Fruit fly (Drosophila melanogaster) whole organism, prepupa: ENCODE data around the gene CG32024.

Source experiments
- Blimp-1 ChIP-seq: fragments of 200-800 bp; sonication (Bioruptor generic); optimal IDR thresholded peaks from 3 replicates; lab custom pipeline; 2017; ENCODE audit warnings: missing biosample characterization, missing genetic modification characterization, mild to moderate bottlenecking, moderate library complexity, missing genetic modification reagents
- CG10631 ChIP-seq: fragments of 200-800 bp; sonication (Bioruptor generic); optimal IDR thresholded peaks from 2 replicates; lab custom pipeline; 2016; ENCODE audit warnings: missing biosample characterization, missing genetic modification characterization
- CG10669 ChIP-seq: fragments of 200-800 bp; sonication (Bioruptor generic); optimal IDR thresholded peaks from 3 replicates; lab custom pipeline; 2018; ENCODE audit warnings: missing biosample characterization, mild to moderate bottlenecking, missing genetic modification characterization, moderate library complexity
- CG11294 ChIP-seq: fragments of 200-800 bp; sonication (Bioruptor generic); IDR thresholded peaks from 2 replicates; pipeline ENCODE4 v1.3.6; 2022; ENCODE audit warnings: missing biosample characterization, missing genetic modification characterization
- CG11902 ChIP-seq: fragments of 200-800 bp; sonication (Bioruptor generic); optimal IDR thresholded peaks from 3 replicates; lab custom pipeline; 2016; ENCODE audit warnings: missing biosample characterization, missing genetic modification characterization
- CG15336 ChIP-seq: fragments of 200-800 bp; sonication (Bioruptor generic); IDR thresholded peaks from 2 replicates; pipeline ENCODE4 v1.3.6; 2022; ENCODE audit warnings: missing biosample characterization, missing genetic modification characterization
- CG1621 ChIP-seq: fragments of 200-800 bp; sonication (Bioruptor generic); optimal IDR thresholded peaks from 3 replicates; lab custom pipeline; 2018; ENCODE audit warnings: missing biosample characterization, mild to moderate bottlenecking, missing genetic modification characterization
- CG3032 ChIP-seq: fragments of 200-800 bp; optimal IDR thresholded peaks from 2 replicates; lab custom pipeline; 2019; ENCODE audit warnings: missing biosample characterization, mild to moderate bottlenecking, missing genetic modification characterization, moderate library complexity
- CG31627 ChIP-seq: fragments of 200-800 bp; sonication (Bioruptor generic); optimal IDR thresholded peaks from 3 replicates; lab custom pipeline; 2016; ENCODE audit warnings: missing biosample characterization, missing genetic modification characterization
- CG32006 ChIP-seq: fragments of 200-800 bp; sonication (Bioruptor generic); optimal IDR thresholded peaks from 3 replicates; lab custom pipeline; 2017; ENCODE audit warnings: missing biosample characterization, mild to moderate bottlenecking, missing genetic modification characterization
- CG34406 ChIP-seq: fragments of 200-800 bp; sonication (Bioruptor generic); optimal IDR thresholded peaks from 3 replicates; lab custom pipeline; 2016; ENCODE audit warnings: missing biosample characterization, missing genetic modification characterization
- CG4318 ChIP-seq: fragments of 200-800 bp; sonication (Bioruptor generic); optimal IDR thresholded peaks from 3 replicates; lab custom pipeline; 2017; ENCODE audit warnings: missing biosample characterization, mild to moderate bottlenecking, missing genetic modification characterization
- CG6792 ChIP-seq: fragments of 200-800 bp; sonication (Bioruptor generic); optimal IDR thresholded peaks from 3 replicates; lab custom pipeline; 2016; ENCODE audit warnings: missing biosample characterization, missing genetic modification characterization
- CG6808 ChIP-seq: fragments of 200-800 bp; sonication (Bioruptor generic); optimal IDR thresholded peaks from 3 replicates; lab custom pipeline; 2017; ENCODE audit warnings: missing biosample characterization, missing genetic modification characterization, mild to moderate bottlenecking, moderate library complexity, missing genetic modification reagents
- CG6854 ChIP-seq: fragments of 200-800 bp; sonication (Bioruptor generic); optimal IDR thresholded peaks from 2 replicates; lab custom pipeline; 2017; ENCODE audit warnings: missing biosample characterization, mild to moderate bottlenecking, missing genetic modification characterization
- CG7368 ChIP-seq: fragments of 200-800 bp; sonication (Bioruptor generic); optimal IDR thresholded peaks from 3 replicates; lab custom pipeline; 2016; ENCODE audit warnings: missing biosample characterization, missing genetic modification characterization
- CG8119 ChIP-seq: fragments of 200-800 bp; sonication (Bioruptor generic); IDR thresholded peaks from 3 replicates; pipeline ENCODE4 v1.3.6; 2022; ENCODE audit warnings: missing biosample characterization, missing genetic modification characterization
- CG8319 ChIP-seq: fragments of 200-800 bp; sonication (Bioruptor generic); optimal IDR thresholded peaks from 3 replicates; lab custom pipeline; 2016; ENCODE audit warnings: missing biosample characterization, missing genetic modification characterization
- CG8632 ChIP-seq: fragments of 200-800 bp; sonication (Bioruptor generic); optimal IDR thresholded peaks from 3 replicates; lab custom pipeline; 2016; ENCODE audit warnings: missing biosample characterization, missing genetic modification characterization
- CG9139 ChIP-seq: fragments of 200-800 bp; sonication (Bioruptor generic); optimal IDR thresholded peaks from 3 replicates; lab custom pipeline; 2017; ENCODE audit warnings: missing biosample characterization, mild to moderate bottlenecking, missing genetic modification characterization
- Eip75B ChIP-seq: fragments of 200-800 bp; sonication (Bioruptor generic); optimal IDR thresholded peaks from 3 replicates; lab custom pipeline; 2016; ENCODE audit warnings: missing biosample characterization, missing genetic modification characterization
- Eip78C ChIP-seq: fragments of 200-800 bp; sonication (Bioruptor generic); peaks from one replicate; lab custom pipeline; 2016; ENCODE audit warnings: missing biosample characterization, missing genetic modification characterization
- Eip93F ChIP-seq: fragments of 200-800 bp; sonication (Bioruptor generic); optimal IDR thresholded peaks from 2 replicates; lab custom pipeline; 2016; ENCODE audit warnings: missing biosample characterization, mild to moderate bottlenecking, missing genetic modification characterization
- Hr38 ChIP-seq: sonication (Bioruptor generic); optimal IDR thresholded peaks from 2 replicates; lab custom pipeline; 2016; ENCODE audit warnings: missing biosample characterization, missing genetic modification characterization
- Hr39 ChIP-seq: fragments of 200-800 bp; sonication (Bioruptor generic); optimal IDR thresholded peaks from 2 replicates; lab custom pipeline; 2016; ENCODE audit warnings: missing biosample characterization, missing genetic modification characterization
- Hr4 ChIP-seq: fragments of 200-800 bp; sonication (Bioruptor generic); optimal IDR thresholded peaks from 3 replicates; lab custom pipeline; 2016; ENCODE audit warnings: missing biosample characterization, missing genetic modification characterization
- Lpt ChIP-seq: fragments of 200-800 bp; sonication (Bioruptor generic); optimal IDR thresholded peaks from 3 replicates; lab custom pipeline; 2016; ENCODE audit warnings: missing biosample characterization, missing genetic modification characterization
- Met ChIP-seq: fragments of 200-800 bp; sonication (Bioruptor generic); optimal IDR thresholded peaks from 3 replicates; lab custom pipeline; 2016; ENCODE audit warnings: missing biosample characterization, missing genetic modification characterization
- OdsH ChIP-seq: fragments of 200-800 bp; sonication (Bioruptor generic); optimal IDR thresholded peaks from 3 replicates; lab custom pipeline; 2016; ENCODE audit warnings: missing biosample characterization, missing genetic modification characterization
- Smox ChIP-seq: fragments of 200-800 bp; sonication (Bioruptor generic); optimal IDR thresholded peaks from 3 replicates; lab custom pipeline; 2016; ENCODE audit warnings: missing biosample characterization, missing genetic modification characterization
- Sox102F ChIP-seq: fragments of 200-800 bp; sonication (Bioruptor generic); optimal IDR thresholded peaks from 2 replicates; lab custom pipeline; 2016; ENCODE audit warnings: missing biosample characterization, mild to moderate bottlenecking, missing genetic modification characterization
- Sox14 ChIP-seq: fragments of 200-800 bp; sonication (Bioruptor generic); optimal IDR thresholded peaks from 3 replicates; lab custom pipeline; 2016; ENCODE audit warnings: missing biosample characterization, missing genetic modification characterization
- achi ChIP-seq: fragments of 200-800 bp; sonication (Bioruptor generic); optimal IDR thresholded peaks from 3 replicates; lab custom pipeline; 2016; ENCODE audit warnings: missing biosample characterization, missing genetic modification characterization
- cyc ChIP-seq: fragments of 200-800 bp; sonication (Bioruptor generic); optimal IDR thresholded peaks from 3 replicates; lab custom pipeline; 2016; ENCODE audit warnings: missing biosample characterization, missing genetic modification characterization
- dac ChIP-seq: fragments of 200-800 bp; sonication (Bioruptor generic); optimal IDR thresholded peaks from 2 replicates; lab custom pipeline; 2017; ENCODE audit warnings: missing biosample characterization, mild to moderate bottlenecking, missing genetic modification characterization
- eg ChIP-seq: fragments of 200-800 bp; sonication (Bioruptor generic); IDR thresholded peaks from 3 replicates; pipeline ENCODE4 v1.3.6; 2022; ENCODE audit warnings: missing biosample characterization, missing genetic modification characterization
- esn ChIP-seq: fragments of 200-800 bp; sonication (Bioruptor generic); optimal IDR thresholded peaks from 2 replicates; lab custom pipeline; 2016; ENCODE audit warnings: missing biosample characterization, mild to moderate bottlenecking, missing genetic modification characterization, moderate library complexity
- fd59A ChIP-seq: fragments of 200-800 bp; sonication (Bioruptor generic); optimal IDR thresholded peaks from 2 replicates; lab custom pipeline; 2017; ENCODE audit warnings: missing biosample characterization, mild to moderate bottlenecking, missing genetic modification characterization, missing genetic modification reagents
- fd85E ChIP-seq: fragments of 200-800 bp; sonication (Bioruptor generic); optimal IDR thresholded peaks from 3 replicates; lab custom pipeline; 2016; ENCODE audit warnings: missing biosample characterization, missing genetic modification characterization
- fkh ChIP-seq: fragments of 200-800 bp; sonication (Bioruptor generic); optimal IDR thresholded peaks from 3 replicates; lab custom pipeline; 2017; ENCODE audit warnings: missing biosample characterization, mild to moderate bottlenecking, missing genetic modification characterization, moderate library complexity
- lz ChIP-seq: fragments of 200-800 bp; sonication (Bioruptor generic); optimal IDR thresholded peaks from 3 replicates; lab custom pipeline; 2016; ENCODE audit warnings: missing biosample characterization, missing genetic modification characterization
- pdm3 ChIP-seq: fragments of 200-800 bp; sonication (Bioruptor generic); optimal IDR thresholded peaks from 3 replicates; lab custom pipeline; 2016; ENCODE audit warnings: missing biosample characterization, missing genetic modification characterization
- salr ChIP-seq, 2 experiments: fragments of 200-800 bp; sonication (Bioruptor generic); optimal IDR thresholded peaks; 3 replicates each; lab custom pipeline; 2016 to 2018; ENCODE audit warnings: missing biosample characterization in 2 of 2, missing genetic modification characterization in 2 of 2, mild to moderate bottlenecking in 1 of 2
- spab ChIP-seq: fragments of 200-800 bp; sonication (Bioruptor generic); optimal IDR thresholded peaks from 2 replicates; lab custom pipeline; 2017; ENCODE audit warnings: missing biosample characterization, mild to moderate bottlenecking, missing genetic modification characterization, missing genetic modification reagents
- ss ChIP-seq, 2 experiments: fragments of 200-800 bp; sonication (Bioruptor generic); optimal IDR thresholded peaks; 2 replicates in 1 of 2; 3 replicates in 1 of 2; lab custom pipeline; 2017 to 2018; ENCODE audit warnings: mild to moderate bottlenecking in 2 of 2, missing biosample characterization in 2 of 2, missing genetic modification characterization in 2 of 2, moderate library complexity in 1 of 2
- svp ChIP-seq: fragments of 200-800 bp; sonication (Bioruptor generic); peaks from one replicate; lab custom pipeline; 2016; ENCODE audit warnings: missing biosample characterization, missing genetic modification characterization
- topi ChIP-seq: fragments of 200-800 bp; sonication (Bioruptor generic); optimal IDR thresholded peaks from 3 replicates; lab custom pipeline; 2016; ENCODE audit warnings: missing biosample characterization, missing genetic modification characterization

Gene CG32024

dm6 chr3L:8765969-8766538, 41.3 kb upstream of the CG32024 start (continued):
- TF ChIP-seq svp = peak; percentile 99
- peak; percentile 95 for TF ChIP-seq fd85E
- peak; percentile 99 for TF ChIP-seq Hr39 (GFP tag; lab: Kevin White, UChicago)
- peak; percentile 99 for TF ChIP-seq OdsH (GFP tag; lab: Kevin White, UChicago)
- peak; percentile 99 for TF ChIP-seq Sox14 (GFP tag; lab: Kevin White, UChicago)
- peak; percentile 94 for TF ChIP-seq Blimp-1 (GFP tag; lab: Kevin White, UChicago)
- peak; percentile 80 for TF ChIP-seq CG9139 (GFP tag; lab: Kevin White, UChicago)
- TF ChIP-seq Eip75B = peak; percentile 97
- peak; percentile 94 for TF ChIP-seq CG15336 (GFP tag; lab: Robert Waterston, UW)
- peak; percentile 99 for TF ChIP-seq fd59A (GFP tag; lab: Kevin White, UChicago)
- TF ChIP-seq salr (GFP tag; optimal IDR thresholded peaks at IDR 0.05; lab: Kevin White, UChicago) = peak; percentile 97 to 99
- peak; percentile 96 for TF ChIP-seq eg (GFP tag; lab: Robert Waterston, UW)
- peak; percentile 98 for TF ChIP-seq CG34406 (GFP tag; lab: Kevin White, UChicago)
- peak; percentile 96 for TF ChIP-seq achi (GFP tag; lab: Kevin White, UChicago)
- TF ChIP-seq CG10669 (GFP tag; lab: Kevin White, UChicago) = peak; percentile 93
- TF ChIP-seq ss (GFP tag; optimal IDR thresholded peaks at IDR 0.05; lab: Kevin White, UChicago) = peak; percentile 94 to 98
- peak; percentile 98 for TF ChIP-seq CG10631
- TF ChIP-seq CG1621 (tag; lab: Kevin White, UChicago) = peak; percentile 98
- peak; percentile 99 for TF ChIP-seq Met (GFP tag; lab: Kevin White, UChicago)
- TF ChIP-seq cyc = peak; percentile 99
- TF ChIP-seq CG32006 (GFP tag; lab: Kevin White, UChicago) = peak; percentile 97
- peak; percentile 97 for TF ChIP-seq CG7368 (GFP tag; lab: Kevin White, UChicago)
- TF ChIP-seq CG8632 (GFP tag; lab: Kevin White, UChicago) = peak; percentile 98
- TF ChIP-seq Eip78C (GFP tag; lab: Kevin White, UChicago) = peak; percentile 99
- TF ChIP-seq CG3032 = peak; percentile 99
- TF ChIP-seq CG11902 = peak; percentile 98
- peak; percentile 97 for TF ChIP-seq Hr4 (GFP tag; lab: Kevin White, UChicago)
- peak; percentile 98 for TF ChIP-seq topi (GFP tag; lab: Kevin White, UChicago)
- TF ChIP-seq esn (GFP tag; lab: Kevin White, UChicago) = peak; percentile 99

- TF ChIP-seq fkh (GFP tag; lab: Kevin White, UChicago) (no peak), spab (GFP tag; lab: Kevin White, UChicago) (peak; percentile 65), salr (GFP tag; optimal IDR thresholded peaks at IDR 0.05; lab: Kevin White, UChicago) (peak; percentile 17 to 63), Eip93F (no peak), CG4318 (GFP tag; lab: Kevin White, UChicago) (peak; percentile 61), CG7368 (GFP tag; lab: Kevin White, UChicago) (peak; percentile 58), pdm3 (GFP tag; lab: Kevin White, UChicago) (peak; percentile 76), svp (peak; percentile 80), CG10669 (GFP tag; lab: Kevin White, UChicago) (peak; percentile 69), CG11294 (GFP tag; lab: Robert Waterston, UW) (peak; percentile 24; the same call in 1 of the 2 replicates), Hr38 (GFP tag; lab: Kevin White, UChicago) (no peak), CG8632 (GFP tag; lab: Kevin White, UChicago) (peak; percentile 59), Smox (peak; percentile 49), Hr4 (GFP tag; lab: Kevin White, UChicago) (peak; percentile 77), Hr39 (GFP tag; lab: Kevin White, UChicago) (peak; percentile 69), CG31627 (peak; percentile 72), eg (GFP tag; lab: Robert Waterston, UW) (peak; percentile 74), Lpt (GFP tag; lab: Kevin White, UChicago) (peak; percentile 41), dac (GFP tag; lab: Kevin White, UChicago) (peak; percentile 36), lz (GFP tag; lab: Kevin White, UChicago) (peak; percentile 66), CG8319 (GFP tag; lab: Kevin White, UChicago) (peak; percentile 48), CG9139 (GFP tag; lab: Kevin White, UChicago) (peak; percentile 30), CG1621 (tag; lab: Kevin White, UChicago) (peak; percentile 55), CG32006 (GFP tag; lab: Kevin White, UChicago) (peak; percentile 84), Sox102F (GFP tag; lab: Kevin White, UChicago) (peak; percentile 62), CG6854 (GFP tag; lab: Kevin White, UChicago) (no peak), CG6792 (GFP tag; lab: Kevin White, UChicago) (peak; percentile 68), achi (GFP tag; lab: Kevin White, UChicago) (peak; percentile 57), CG8119 (GFP tag; lab: Robert Waterston, UW) (peak; percentile 74), OdsH (GFP tag; lab: Kevin White, UChicago) (peak; percentile 81), Eip75B (peak; percentile 68), Met (GFP tag; lab: Kevin White, UChicago) (peak; percentile 69), CG6808 (GFP tag; lab: Kevin White, UChicago) (peak; percentile 72)
Measured at dm6 chr3L:8767876-8768275, 39.5 kb upstream of the CG32024 start.
